Worm (Caenorhabditis elegans): Measurements from ENCODE around the gene srw-91.

ce11 chrV:1654845-1655244 is 25.8 kb downstream of the srw-91 start, which contains the start of gene irld-11:
- TF ChIP-seq tra-4 (tag; optimal IDR thresholded peaks at IDR 0.05) (no peak), ama-1 (optimal IDR thresholded peaks at IDR 0.05) (no peak), scrt-1 (GFP tag; IDR thresholded peaks at IDR 0.05) (no peak), hmbx-1 (tag; optimal IDR thresholded peaks at IDR 0.05) (no peak), ets-7 (tag; optimal IDR thresholded peaks at IDR 0.05) (no peak), hmg-4 (GFP tag; optimal IDR thresholded peaks at IDR 0.05) (no peak), flt-1 (GFP tag; IDR thresholded peaks at IDR 0.05) (no peak), tbx-11 (GFP tag; IDR thresholded peaks at IDR 0.05) (no peak)
